Worm (Caenorhabditis elegans): Measurements from ENCODE around the gene nspc-5.

nspc-5 gene

ce11 chrX:8566521-8567032 lies 28.1 kb downstream of the nspc-5 start:
- TF ChIP-seq unc-3 (GFP tag; conservative IDR thresholded peaks at IDR 0.05) = no peak
- no peak for TF ChIP-seq unc-3 (tag; optimal IDR thresholded peaks at IDR 0.05)
- no peak for TF ChIP-seq pros-1 (tag; optimal IDR thresholded peaks at IDR 0.05)
- no peak for TF ChIP-seq ceh-34 (tag; optimal IDR thresholded peaks at IDR 0.05)
- TF ChIP-seq hlh-30 (tag; optimal IDR thresholded peaks at IDR 0.05; ENCODE audit: insufficient read depth) = no peak
- TF ChIP-seq hlh-6 (tag; optimal IDR thresholded peaks at IDR 0.05) = no peak
- TF ChIP-seq ceh-48 (tag; optimal IDR thresholded peaks at IDR 0.05) = no peak
- TF ChIP-seq elt-4 (tag; optimal IDR thresholded peaks at IDR 0.05) = no peak
- no peak for TF ChIP-seq C08G9.2 (tag; optimal IDR thresholded peaks at IDR 0.05)
- TF ChIP-seq odd-2 (tag; optimal IDR thresholded peaks at IDR 0.05) = no peak
- no peak for TF ChIP-seq lin-11 (tag; optimal IDR thresholded peaks at IDR 0.05)
- no peak for TF ChIP-seq unc-42 (tag; optimal IDR thresholded peaks at IDR 0.05)
- TF ChIP-seq madf-2 (tag; optimal IDR thresholded peaks at IDR 0.05) = no peak
- TF ChIP-seq pha-4 (tag; optimal IDR thresholded peaks at IDR 0.05) = no peak
- TF ChIP-seq fkh-10 (GFP tag; optimal IDR thresholded peaks at IDR 0.05) = no peak

- TF ChIP-seq elt-2 (tag; optimal IDR thresholded peaks at IDR 0.05) (no peak), ceh-45 (GFP tag; IDR thresholded peaks at IDR 0.05) (no peak), hlh-8 (tag; optimal IDR thresholded peaks at IDR 0.05) (no peak), hlh-15 (tag; optimal IDR thresholded peaks at IDR 0.05) (no peak), dmd-4 (tag; optimal IDR thresholded peaks at IDR 0.05; ENCODE audit: borderline replicate concordance) (no peak), ceh-31 (tag; optimal IDR thresholded peaks at IDR 0.05) (no peak), lin-11 (tag; optimal IDR thresholded peaks at IDR 0.05) (no peak)
Measured at ce11 chrX:8567166-8567565, 28.6 kb downstream of the nspc-5 start.

ce11 chrX:8567823-8568314 lies 29.3 kb downstream of the nspc-5 start:
- TF ChIP-seq fkh-6 (tag; optimal IDR thresholded peaks at IDR 0.05) (no peak), ceh-9 (tag; optimal IDR thresholded peaks at IDR 0.05) (no peak), ceh-24 (tag; optimal IDR thresholded peaks at IDR 0.05) (no peak), hlh-8 (tag; optimal IDR thresholded peaks at IDR 0.05) (no peak), ceh-48 (tag; optimal IDR thresholded peaks at IDR 0.05) (no peak), elt-4 (tag; optimal IDR thresholded peaks at IDR 0.05) (no peak), C38D4.7 (GFP tag; optimal IDR thresholded peaks at IDR 0.05) (no peak), ref-2 (tag; optimal IDR thresholded peaks at IDR 0.05) (no peak)

- peak; percentile 92 for TF ChIP-seq unc-55 (GFP tag; optimal IDR thresholded peaks at IDR 0.05)
- no peak for TF ChIP-seq ceh-18 (tag; optimal IDR thresholded peaks at IDR 0.05)
- TF ChIP-seq dmd-4 (tag; optimal IDR thresholded peaks at IDR 0.05; ENCODE audit: borderline replicate concordance) = no peak
- TF ChIP-seq odd-2 (tag; optimal IDR thresholded peaks at IDR 0.05) = no peak
- TF ChIP-seq elt-2 (tag; optimal IDR thresholded peaks at IDR 0.05) = peak; percentile 84
- peak; percentile 2 for TF ChIP-seq tbx-2 (tag; optimal IDR thresholded peaks at IDR 0.05)
- no peak for TF ChIP-seq Y22D7AL.16 (tag; optimal IDR thresholded peaks at IDR 0.05)
Measured at ce11 chrX:8568423-8568903, 29.9 kb downstream of the nspc-5 start.

DNA sequence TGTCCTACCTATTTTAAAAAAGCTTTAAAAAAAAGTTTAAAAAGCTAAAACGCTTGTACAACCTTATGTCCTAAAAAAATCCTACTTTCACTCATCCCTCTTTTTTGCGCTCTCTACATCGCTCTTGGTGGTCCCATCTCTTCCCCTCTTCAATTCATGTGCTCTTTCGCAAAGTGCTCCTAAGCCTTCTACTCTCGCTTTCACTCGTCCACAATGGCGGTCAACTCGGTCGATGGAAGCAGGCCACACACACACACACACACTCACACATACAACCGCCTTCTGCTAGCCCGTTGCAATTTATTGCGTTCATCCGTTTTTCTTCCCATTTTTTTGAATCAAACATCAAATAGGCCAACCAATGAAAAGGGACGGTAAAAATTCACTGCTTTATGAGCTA lies 30.6 kb downstream of the nspc-5 start:
- TF ChIP-seq ceh-2 (tag; optimal IDR thresholded peaks at IDR 0.05) (no peak), K09A11.1 (tag; optimal IDR thresholded peaks at IDR 0.05; ENCODE audit: insufficient read depth) (no peak), gmeb-2 (tag; optimal IDR thresholded peaks at IDR 0.05) (no peak), ztf-16 (tag; optimal IDR thresholded peaks at IDR 0.05) (no peak), lim-6 (tag; optimal IDR thresholded peaks at IDR 0.05) (no peak), unc-42 (tag; optimal IDR thresholded peaks at IDR 0.05) (no peak), hlh-15 (tag; optimal IDR thresholded peaks at IDR 0.05) (no peak), fkh-10 (GFP tag; optimal IDR thresholded peaks at IDR 0.05) (no peak), zip-5 (tag; optimal IDR thresholded peaks at IDR 0.05) (no peak), ceh-22 (tag; optimal IDR thresholded peaks at IDR 0.05) (no peak), unc-55 (GFP tag; optimal IDR thresholded peaks at IDR 0.05) (no peak), C08G9.2 (tag; optimal IDR thresholded peaks at IDR 0.05) (no peak), sdc-2 (tag; optimal IDR thresholded peaks at IDR 0.05) (no peak), ceh-9 (tag; optimal IDR thresholded peaks at IDR 0.05) (no peak), ceh-30 (tag; optimal IDR thresholded peaks at IDR 0.05) (no peak), dmd-4 (tag; optimal IDR thresholded peaks at IDR 0.05; ENCODE audit: borderline replicate concordance) (no peak), nhr-11 (tag; optimal IDR thresholded peaks at IDR 0.05) (no peak), unc-3 (GFP tag; conservative IDR thresholded peaks at IDR 0.05) (no peak), unc-3 (tag; optimal IDR thresholded peaks at IDR 0.05) (no peak), hlh-13 (GFP tag; optimal IDR thresholded peaks at IDR 0.05) (no peak), npax-4 (tag; optimal IDR thresholded peaks at IDR 0.05) (no peak), ahr-1 (tag; optimal IDR thresholded peaks at IDR 0.05) (no peak), pax-1 (tag; optimal IDR thresholded peaks at IDR 0.05) (no peak), ref-2 (tag; optimal IDR thresholded peaks at IDR 0.05) (peak; percentile 29), Y22D7AL.16 (tag; optimal IDR thresholded peaks at IDR 0.05) (no peak)
